Worm (Caenorhabditis elegans): ENCODE data around the gene B0034.4.

ce11 chrII:5944268-5944667 is 25.1 kb downstream of the B0034.4 start, which contains the start of gene B0034.2:
- TF ChIP-seq lsy-2 (tag; optimal IDR thresholded peaks at IDR 0.05) (no peak), unc-98 (GFP tag; IDR thresholded peaks at IDR 0.05) (no peak), hlh-17 (GFP tag; optimal IDR thresholded peaks at IDR 0.05; ENCODE audit: borderline replicate concordance) (no peak), zag-1 (tag; optimal IDR thresholded peaks at IDR 0.05) (no peak), C16A3.4 (tag; optimal IDR thresholded peaks at IDR 0.05) (no peak), ama-1 (optimal IDR thresholded peaks at IDR 0.05) (no peak), skn-1 (tag; optimal IDR thresholded peaks at IDR 0.05) (no peak), nhr-11 (tag; optimal IDR thresholded peaks at IDR 0.05) (no peak), ceh-88 (GFP tag; IDR thresholded peaks at IDR 0.05) (no peak), nhr-77 (tag; optimal IDR thresholded peaks at IDR 0.05) (no peak), blmp-1 (tag; optimal IDR thresholded peaks at IDR 0.05) (no peak), nhr-28 (tag; optimal IDR thresholded peaks at IDR 0.05) (no peak)

Measured in whole organism, L1 larva.